Worm (Caenorhabditis elegans): ENCODE measurements around the gene arx-2.
"Not testable (repeated sequence)": the region's sequence is repeated elsewhere in the genome, so short reads cannot be mapped to it uniquely, and the experiment has no call there.

The arx-2 gene

ce11 chrV:10352928-10353427 lies 14.8 kb upstream of the arx-2 start, which contains the start of gene nol-56:
TSS of gene nol-56 (minus strand) at chrV:10352978.
- no peak for TF ChIP-seq unc-62 (GFP tag; optimal IDR thresholded peaks at IDR 0.05)

DNA sequence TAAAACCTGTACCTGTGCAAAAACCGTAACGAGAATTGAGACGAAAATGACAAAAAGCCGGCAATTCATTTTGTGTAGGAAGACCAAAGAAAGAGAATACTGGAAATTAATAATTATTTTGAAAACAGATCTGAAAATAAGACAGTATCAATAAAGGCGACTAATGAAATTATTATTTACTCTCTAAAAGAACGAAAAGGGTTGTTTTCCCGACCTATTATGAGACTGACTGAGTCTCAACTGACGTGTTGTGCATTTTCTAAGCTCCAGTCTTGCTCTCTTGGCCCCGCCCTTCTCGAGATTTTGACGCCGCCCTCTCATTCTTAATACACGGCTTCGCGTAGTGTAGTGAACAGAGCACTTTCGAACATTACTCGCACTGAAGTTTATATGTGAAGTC lies 11.9 kb upstream of the arx-2 start, which contains the start of gene K07C5.9:
Gene K07C5.9 (minus strand): TSS at position 101 of the 400 bp plus-strand sequence.
- TF ChIP-seq unc-62 (GFP tag; optimal IDR thresholded peaks at IDR 0.05) = no peak

DNA sequence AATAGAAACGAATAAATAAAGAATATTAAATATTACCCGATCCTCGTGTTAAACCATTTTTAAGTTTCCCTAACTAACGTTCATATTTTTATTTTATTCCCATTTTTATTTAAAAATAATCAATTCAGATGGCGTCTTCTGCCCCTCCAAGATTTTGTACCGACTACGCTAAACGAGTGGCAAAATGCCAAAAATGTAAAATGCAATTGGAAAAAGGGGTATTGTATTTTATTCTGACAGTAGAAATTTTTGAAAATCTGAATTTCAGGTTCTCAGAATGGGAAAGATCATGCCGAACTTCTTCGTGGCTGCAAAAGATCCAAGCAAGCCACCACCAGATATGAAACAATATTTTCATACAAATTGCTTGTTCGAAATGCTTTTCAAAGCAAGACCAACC lies 4.7 kb upstream of the arx-2 start, which contains the start of gene K07C5.3:
Gene K07C5.3 (plus strand): TSS at position 129 of the 400 bp plus-strand sequence.
- TF ChIP-seq unc-62 (GFP tag; optimal IDR thresholded peaks at IDR 0.05) = no peak

DNA sequence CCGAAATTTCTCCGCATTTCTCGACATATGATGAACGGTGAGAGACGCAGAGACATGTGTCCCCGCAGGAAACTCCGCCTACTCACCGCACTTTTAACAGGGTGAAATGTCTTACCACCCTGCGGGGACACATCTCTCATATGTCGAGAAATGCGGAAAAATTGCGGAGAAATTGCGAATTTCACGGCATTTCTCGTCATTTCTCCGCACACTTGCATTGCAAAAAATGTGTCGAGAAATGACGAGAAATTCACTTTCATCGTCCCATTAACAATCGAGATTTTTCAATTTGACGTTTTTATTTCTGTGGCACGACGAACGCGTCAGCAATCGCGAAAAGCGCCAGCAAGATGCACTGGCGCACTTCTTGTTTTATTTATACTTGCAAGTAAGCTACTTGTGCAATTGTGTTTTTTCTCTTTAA lies 3.8 kb upstream of the arx-2 start, which contains the start of gene K07C5.13:
Gene K07C5.13 (plus strand): TSS at position 151 of the 424 bp plus-strand sequence.
- not testable (repeated sequence) for TF ChIP-seq unc-62 (GFP tag; optimal IDR thresholded peaks at IDR 0.05)

- TF ChIP-seq unc-62 (GFP tag; optimal IDR thresholded peaks at IDR 0.05) = no peak
Measured at ce11 chrV:10339200-10339599, 1.0 kb upstream of the arx-2 start, which contains the start of gene K07C5.2. TSS of gene K07C5.2 (plus strand) at chrV:10339500.

DNA sequence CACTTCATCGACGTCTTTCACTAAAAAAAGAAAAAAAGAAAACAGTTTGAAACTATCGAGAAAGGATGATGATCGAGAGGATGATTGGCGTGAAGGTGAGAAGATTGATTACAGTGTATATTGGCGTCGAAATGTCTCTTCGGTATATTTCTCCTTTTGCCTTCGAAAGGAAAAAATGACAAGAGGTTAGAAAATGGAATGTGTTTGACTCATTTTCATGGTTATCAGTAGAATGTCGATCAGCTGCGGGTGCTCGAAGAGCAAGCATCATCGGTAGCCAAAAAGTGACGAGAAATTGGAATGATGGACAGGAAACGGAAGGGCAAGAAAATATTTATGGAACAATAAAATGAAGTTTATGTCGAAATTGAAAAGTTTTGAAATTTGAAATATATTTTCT lies 4.3 kb downstream of the arx-2 start:
- no peak for TF ChIP-seq unc-62 (GFP tag; optimal IDR thresholded peaks at IDR 0.05)

DNA sequence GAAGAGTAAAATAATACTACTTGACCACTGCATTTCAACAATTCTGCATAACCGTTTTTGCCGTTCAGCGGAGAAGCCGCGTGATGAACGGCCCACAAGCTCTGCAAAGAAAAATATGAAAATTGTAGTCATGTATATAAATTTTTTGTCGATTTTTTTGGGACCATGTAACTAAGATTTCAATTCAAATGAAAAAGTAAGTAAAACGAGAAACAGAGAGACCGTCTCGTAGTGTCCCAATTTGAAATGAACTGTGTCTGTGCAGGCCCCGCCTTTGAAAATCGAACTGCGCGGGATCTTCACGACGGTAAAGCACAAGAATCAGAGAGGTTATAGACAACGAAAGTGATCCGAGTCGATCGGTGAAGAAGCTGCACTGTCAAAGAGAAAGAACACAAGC lies 6.1 kb downstream of the arx-2 start, which contains the start of gene crm-1:
Gene crm-1 (minus strand): TSS at position 101 of the 400 bp plus-strand sequence.
- no peak for TF ChIP-seq unc-62 (GFP tag; optimal IDR thresholded peaks at IDR 0.05)

DNA sequence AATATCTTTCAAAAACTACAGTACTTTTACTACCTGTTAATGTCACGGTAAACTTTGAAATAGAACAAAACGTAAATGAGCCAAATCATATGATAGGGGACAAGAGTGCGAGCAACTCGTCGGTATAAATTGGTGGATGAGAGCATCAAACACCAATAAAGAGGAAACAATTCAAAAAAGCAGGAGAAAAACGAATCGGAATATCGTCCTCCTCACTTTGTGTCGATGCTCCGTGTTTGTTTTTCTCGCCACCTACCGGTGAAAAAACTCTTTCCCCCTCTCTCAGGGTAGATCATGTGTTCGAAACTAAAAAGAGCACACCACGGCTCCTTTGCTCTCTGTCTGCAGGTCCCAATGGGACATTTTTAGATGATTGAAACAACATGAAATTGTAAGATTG lies 10.1 kb downstream of the arx-2 start:
- no peak for TF ChIP-seq unc-62 (GFP tag; optimal IDR thresholded peaks at IDR 0.05)

DNA sequence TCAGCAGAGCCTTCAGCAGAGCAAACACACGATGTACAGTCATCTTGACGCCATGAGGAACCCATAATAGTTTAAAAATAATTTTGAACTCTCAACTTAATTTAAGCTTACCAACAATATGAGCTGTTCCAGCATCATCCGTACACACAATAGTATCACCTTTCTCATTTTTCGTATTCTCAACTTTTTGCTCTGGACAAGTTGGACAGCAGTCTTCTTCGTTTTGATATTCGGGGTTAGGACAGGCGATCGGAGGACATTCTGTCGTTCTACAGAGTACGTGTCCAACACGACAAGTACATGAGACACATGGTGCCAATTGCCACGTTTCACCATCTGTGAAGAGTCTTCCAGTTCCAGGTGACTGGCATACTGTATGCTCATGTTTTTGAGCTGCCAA lies 14.6 kb downstream of the arx-2 start:
- TF ChIP-seq unc-62 (GFP tag; optimal IDR thresholded peaks at IDR 0.05) = no peak

ce11 chrV:10320101-10320761 lies 17.9 kb downstream of the arx-2 start, which contains the start of the genes gna-1 and B0024.13:
TSS of gene gna-1 (minus strand) at chrV:10320151.
TSS of gene B0024.13 (plus strand) at chrV:10320711.
- no peak for TF ChIP-seq unc-62 (GFP tag; optimal IDR thresholded peaks at IDR 0.05)

DNA sequence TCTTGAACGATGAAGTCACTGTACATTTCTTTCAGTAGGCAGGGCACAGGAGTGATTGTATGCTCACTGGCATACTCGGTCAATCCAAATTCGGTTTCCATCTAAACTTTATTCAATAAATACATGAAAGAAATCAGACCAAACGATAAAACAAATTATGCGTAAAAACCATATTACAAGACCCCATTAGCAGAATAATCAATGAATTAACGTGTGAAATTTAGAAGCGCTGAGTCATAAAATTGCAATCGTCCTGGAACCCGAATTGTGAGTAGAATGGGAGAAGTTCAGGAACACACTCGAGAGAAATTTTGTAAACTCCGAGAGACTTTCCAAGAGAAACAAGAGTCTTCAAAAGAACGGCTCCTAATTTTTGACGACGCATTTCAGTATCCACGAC lies 18.7 kb downstream of the arx-2 start, which contains the start of gene B0024.11:
Gene B0024.11 (minus strand): TSS at position 101 of the 400 bp plus-strand sequence.
- TF ChIP-seq unc-62 (GFP tag; optimal IDR thresholded peaks at IDR 0.05) = no peak

- TF ChIP-seq unc-62 (GFP tag; optimal IDR thresholded peaks at IDR 0.05) = no peak
Measured at ce11 chrV:10317294-10317693, 20.9 kb downstream of the arx-2 start, which contains the start of gene asps-1. TSS of gene asps-1 (minus strand) at chrV:10317394.

ce11 chrV:10314371-10314770 lies 23.8 kb downstream of the arx-2 start, which contains the start of gene trx-2:
TSS of gene trx-2 (plus strand) at chrV:10314671.
- TF ChIP-seq unc-62 (GFP tag; optimal IDR thresholded peaks at IDR 0.05) = no peak

- TF ChIP-seq unc-62 (GFP tag; optimal IDR thresholded peaks at IDR 0.05) = no peak
Measured at ce11 chrV:10313953-10314352, 24.2 kb downstream of the arx-2 start, which contains the start of gene gcy-6. TSS of gene gcy-6 (minus strand) at chrV:10314053.

DNA sequence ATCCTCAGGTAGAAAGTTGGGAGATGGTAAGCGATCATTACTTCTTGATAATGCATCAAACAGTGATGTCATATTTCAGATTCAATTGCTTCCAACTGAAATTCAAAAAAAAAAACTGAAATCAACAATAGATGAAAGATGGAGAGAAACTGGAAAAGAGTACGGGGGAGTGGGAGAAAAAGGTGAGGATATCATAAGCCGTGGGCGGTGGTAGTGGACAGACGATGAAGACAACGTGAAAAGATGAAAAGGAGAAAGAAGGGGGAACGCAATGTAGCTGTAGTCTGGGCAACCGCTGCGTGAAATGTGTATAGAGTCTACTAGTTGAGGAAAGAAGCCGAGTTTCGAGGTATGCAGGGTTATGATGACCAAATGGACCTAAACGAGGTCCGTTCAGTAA lies 30.9 kb downstream of the arx-2 start, which contains the start of gene che-12:
Gene che-12 (minus strand): TSS at position 101 of the 400 bp plus-strand sequence.
- no peak for TF ChIP-seq unc-62 (GFP tag; optimal IDR thresholded peaks at IDR 0.05)

- TF ChIP-seq unc-62 (GFP tag; optimal IDR thresholded peaks at IDR 0.05) = no peak
Measured at ce11 chrV:10297099-10297498, 41.1 kb downstream of the arx-2 start, which contains the start of gene B0024.4. TSS of gene B0024.4 (plus strand) at chrV:10297399.

Measured in whole organism, dauer.